Worm (Caenorhabditis elegans): ENCODE results near the gene M176.11.

Gene M176.11

ce11 chrII:9421969-9422368 is at the start of gene M176.11:
Gene M176.11, plus strand, starts transcription at chrII:9422269.
- TF ChIP-seq unc-62 (GFP tag; optimal IDR thresholded peaks at IDR 0.05) (no peak), mls-2 (tag; optimal IDR thresholded peaks at IDR 0.05) (no peak), mab-5 (tag; optimal IDR thresholded peaks at IDR 0.05) (no peak), M03D4.4 (tag; optimal IDR thresholded peaks at IDR 0.05) (no peak), hlh-1 (tag; optimal IDR thresholded peaks at IDR 0.05) (no peak), snpc-4 (tag; optimal IDR thresholded peaks at IDR 0.05) (no peak), ceh-43 (GFP tag; optimal IDR thresholded peaks at IDR 0.05) (no peak), nhr-237 (tag; optimal IDR thresholded peaks at IDR 0.05) (no peak), zip-8 (tag; optimal IDR thresholded peaks at IDR 0.05) (no peak), ztf-11 (tag; optimal IDR thresholded peaks at IDR 0.05) (no peak), ceh-83 (GFP tag; optimal IDR thresholded peaks at IDR 0.05) (no peak), mep-1 (tag; optimal IDR thresholded peaks at IDR 0.05) (no peak), flh-1 (GFP tag; optimal IDR thresholded peaks at IDR 0.05) (no peak), lin-32 (GFP tag; optimal IDR thresholded peaks at IDR 0.05) (no peak), lin-13 (tag; optimal IDR thresholded peaks at IDR 0.05) (no peak), nhr-12 (tag; optimal IDR thresholded peaks at IDR 0.05) (no peak), sptf-1 (tag; optimal IDR thresholded peaks at IDR 0.05) (no peak), nhr-28 (tag; optimal IDR thresholded peaks at IDR 0.05) (no peak)

DNA sequence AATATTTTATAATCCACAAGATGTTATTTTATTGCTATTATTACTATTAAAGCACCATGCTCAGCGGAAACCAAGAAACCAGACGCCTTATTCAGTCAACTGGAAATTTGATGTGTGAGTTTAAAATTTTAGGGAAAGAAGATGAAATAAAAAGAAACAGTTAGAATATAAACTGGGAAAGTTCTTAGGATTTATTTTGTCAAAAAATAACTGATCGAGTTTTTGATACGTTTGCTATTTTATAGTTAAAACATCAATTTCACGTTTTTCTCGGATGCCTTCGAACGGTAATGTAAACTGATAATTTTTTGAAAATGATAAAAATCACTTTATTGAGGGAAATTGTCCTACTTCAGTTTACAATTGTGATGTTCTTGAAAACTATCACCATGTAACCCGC is 49.7 kb upstream of the M176.11 start, which contains the start of gene C06C3.3:
Gene C06C3.3, minus strand, starts transcription at position 101 of the 400 bp plus-strand sequence.
- TF ChIP-seq zip-8 (tag; optimal IDR thresholded peaks at IDR 0.05) (no peak), flh-1 (GFP tag; optimal IDR thresholded peaks at IDR 0.05) (no peak), M03D4.4 (tag; optimal IDR thresholded peaks at IDR 0.05) (no peak)

ce11 chrII:9372991-9373390 is 49.1 kb upstream of the M176.11 start, which contains the start of gene C06C3.4:
Gene C06C3.4, plus strand, starts transcription at chrII:9373291.
- TF ChIP-seq elt-1 (tag; optimal IDR thresholded peaks at IDR 0.05; ENCODE audit: borderline replicate concordance, insufficient read depth): no peak
- TF ChIP-seq unc-39 (tag; optimal IDR thresholded peaks at IDR 0.05): no peak
- TF ChIP-seq mep-1 (tag; optimal IDR thresholded peaks at IDR 0.05): no peak
- TF ChIP-seq drap-1 (GFP tag; optimal IDR thresholded peaks at IDR 0.05): no peak
- no peak for TF ChIP-seq nhr-237 (tag; optimal IDR thresholded peaks at IDR 0.05)
- TF ChIP-seq sptf-1 (tag; optimal IDR thresholded peaks at IDR 0.05): no peak

ce11 chrII:9374807-9375206 is 47.3 kb upstream of the M176.11 start, which contains the start of gene C06C3.12:
Gene C06C3.12, plus strand, starts transcription at chrII:9375107.
- TF ChIP-seq M03D4.4 (tag; optimal IDR thresholded peaks at IDR 0.05) (no peak), sptf-1 (tag; optimal IDR thresholded peaks at IDR 0.05) (no peak), unc-62 (GFP tag; optimal IDR thresholded peaks at IDR 0.05) (no peak), mab-5 (tag; optimal IDR thresholded peaks at IDR 0.05) (no peak), unc-120 (tag; optimal IDR thresholded peaks at IDR 0.05; ENCODE audit: poor library complexity, severe bottlenecking) (no peak), snpc-4 (tag; optimal IDR thresholded peaks at IDR 0.05) (no peak), lsy-2 (tag; optimal IDR thresholded peaks at IDR 0.05) (no peak), unc-39 (tag; optimal IDR thresholded peaks at IDR 0.05) (no peak), nhr-28 (tag; optimal IDR thresholded peaks at IDR 0.05) (no peak), flh-1 (GFP tag; optimal IDR thresholded peaks at IDR 0.05) (no peak), drap-1 (GFP tag; optimal IDR thresholded peaks at IDR 0.05) (no peak), mls-2 (tag; optimal IDR thresholded peaks at IDR 0.05) (no peak), hlh-1 (tag; optimal IDR thresholded peaks at IDR 0.05) (no peak), sem-2 (GFP tag; optimal IDR thresholded peaks at IDR 0.05) (no peak), lin-32 (GFP tag; optimal IDR thresholded peaks at IDR 0.05) (no peak), nhr-2 (tag; optimal IDR thresholded peaks at IDR 0.05) (no peak), ham-2 (GFP tag; optimal IDR thresholded peaks at IDR 0.05) (no peak), ces-1 (GFP tag; optimal IDR thresholded peaks at IDR 0.05) (no peak)

ce11 chrII:9377158-9377557 is 44.9 kb upstream of the M176.11 start, which contains the start of gene C06C3.10:
Gene C06C3.10, minus strand, starts transcription at chrII:9377258.
- TF ChIP-seq drap-1 (GFP tag; optimal IDR thresholded peaks at IDR 0.05) (no peak), ceh-39 (tag; optimal IDR thresholded peaks at IDR 0.05) (no peak), ham-2 (GFP tag; optimal IDR thresholded peaks at IDR 0.05) (no peak), ceh-83 (GFP tag; optimal IDR thresholded peaks at IDR 0.05) (no peak), mls-2 (tag; optimal IDR thresholded peaks at IDR 0.05) (no peak), snpc-4 (tag; optimal IDR thresholded peaks at IDR 0.05) (no peak), M03D4.4 (tag; optimal IDR thresholded peaks at IDR 0.05) (no peak), unc-39 (tag; optimal IDR thresholded peaks at IDR 0.05) (no peak)

ce11 chrII:9378174-9378573 is 43.9 kb upstream of the M176.11 start:
- TF ChIP-seq ham-2 (GFP tag; optimal IDR thresholded peaks at IDR 0.05) (no peak), ztf-11 (tag; optimal IDR thresholded peaks at IDR 0.05) (no peak), blmp-1 (tag; optimal IDR thresholded peaks at IDR 0.05) (no peak), nhr-237 (tag; optimal IDR thresholded peaks at IDR 0.05) (no peak), nhr-12 (tag; optimal IDR thresholded peaks at IDR 0.05) (no peak), ceh-39 (tag; optimal IDR thresholded peaks at IDR 0.05) (no peak), ceh-43 (GFP tag; optimal IDR thresholded peaks at IDR 0.05) (no peak), mab-5 (tag; optimal IDR thresholded peaks at IDR 0.05) (no peak), lsy-2 (tag; optimal IDR thresholded peaks at IDR 0.05) (no peak), mls-2 (tag; optimal IDR thresholded peaks at IDR 0.05) (no peak), unc-62 (GFP tag; optimal IDR thresholded peaks at IDR 0.05) (no peak), drap-1 (GFP tag; optimal IDR thresholded peaks at IDR 0.05) (no peak), nhr-28 (tag; optimal IDR thresholded peaks at IDR 0.05) (no peak), snpc-4 (tag; optimal IDR thresholded peaks at IDR 0.05) (no peak), M03D4.4 (tag; optimal IDR thresholded peaks at IDR 0.05) (no peak), mep-1 (tag; optimal IDR thresholded peaks at IDR 0.05) (no peak), bed-3 (GFP tag; optimal IDR thresholded peaks at IDR 0.05) (no peak)

All from whole organism, mixed stage, embryonic.